Worm (Caenorhabditis elegans) whole organism, early embryonic: ENCODE measurements around the gene T06A10.107.

Source experiments
- ama-1 ChIP-seq: fragments of 150-350 bp; optimal IDR thresholded peaks from 2 replicates; lab custom pipeline; 2014
- flt-1 ChIP-seq: fragments of 200-800 bp; sonication (Bioruptor generic); IDR thresholded peaks from 2 replicates; pipeline ENCODE4 v1.3.6; 2022; ENCODE audit warnings: missing genetic modification characterization, missing compliant biosample characterization
- hmbx-1 ChIP-seq: sonication (generic microtip); optimal IDR thresholded peaks from 2 replicates; lab custom pipeline; 2016; ENCODE audit warnings: mild to moderate bottlenecking, missing genetic modification characterization, missing compliant biosample characterization
- hmg-4 ChIP-seq: fragments of 200-800 bp; sonication (Bioruptor generic); optimal IDR thresholded peaks from 2 replicates; lab custom pipeline; 2018; ENCODE audit warnings: mild to moderate bottlenecking, missing genetic modification characterization, missing compliant biosample characterization
- sea-1 ChIP-seq: fragments of 200-800 bp; sonication (Bioruptor generic); conservative IDR thresholded peaks from 2 replicates; pipeline ENCODE4 v1.3.6; 2022; ENCODE audit warnings: missing genetic modification characterization, missing compliant biosample characterization
- tbx-37 ChIP-seq: fragments of 200-800 bp; sonication (Bioruptor generic); conservative IDR thresholded peaks from 2 replicates; pipeline ENCODE4 v1.3.6; 2022; ENCODE audit warnings: missing genetic modification reagents, missing genetic modification characterization, missing compliant biosample characterization

DNA sequence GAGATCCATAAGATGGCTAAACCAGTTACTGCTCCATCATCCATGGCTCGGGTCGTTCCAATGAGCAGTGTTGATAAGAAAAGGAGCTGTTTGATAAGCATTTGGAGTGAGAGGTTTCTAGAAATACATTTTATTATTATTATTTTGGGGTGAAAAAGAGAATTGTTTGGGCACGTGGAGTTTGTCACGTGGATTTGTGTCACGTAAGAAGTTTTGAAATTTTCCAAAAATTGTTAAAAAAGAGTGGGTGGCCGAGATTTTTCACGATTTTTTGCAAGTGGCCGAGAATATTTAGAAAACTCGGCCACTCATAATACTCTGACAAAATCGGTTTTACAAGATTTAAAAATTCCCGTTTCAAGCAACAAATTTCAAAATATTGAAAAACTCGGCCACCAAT is 1.6 kb downstream of the T06A10.107 start, which contains the start of gene T06A10.106:
- TF ChIP-seq hmg-4 (GFP tag; lab: Kevin White, UChicago): no peak
- no peak for TF ChIP-seq hmbx-1 (tag; lab: Kevin White, UChicago)
- no peak for TF ChIP-seq sea-1 (GFP tag; lab: Robert Waterston, UW)
- TF ChIP-seq flt-1 (GFP tag; lab: Robert Waterston, UW): no peak
- TF ChIP-seq ama-1 (lab: Kevin White, UChicago): no peak
- TF ChIP-seq tbx-37 (GFP tag; lab: Robert Waterston, UW): no peak
